Worm (Caenorhabditis elegans) whole organism, L4/young adult: ENCODE measurements around the gene algn-14.

Source experiments
- W03F9.2 ChIP-seq: fragments of 150-350 bp; optimal IDR thresholded peaks from 2 replicates; lab custom pipeline; 2014; ENCODE audit warnings: missing biosample characterization, missing genetic modification characterization
- dao-5 ChIP-seq: sonication (generic microtip); optimal IDR thresholded peaks from 2 replicates; lab custom pipeline; 2016; ENCODE audit warnings: missing genotype, missing genetic modification characterization, moderate library complexity, missing compliant biosample characterization

ce11 chrIV:3759823-3760222 is 43.4 kb downstream of the algn-14 start:
- no peak for TF ChIP-seq W03F9.2 (tag; lab: Kevin White, UChicago)
- TF ChIP-seq dao-5, result no peak
